Worm (Caenorhabditis elegans) whole organism, dauer: Measurements from ENCODE around the gene T03F7.6.

Experiments used
- unc-62 ChIP-seq: sonication (generic microtip); optimal IDR thresholded peaks from 2 replicates; lab custom pipeline; 2017; ENCODE audit warnings: missing biosample characterization, missing genetic modification reagents, missing genetic modification characterization

The T03F7.6 gene

ce11 chrV:11294393-11294792 is at the start of gene T03F7.6:
Gene T03F7.6 (plus strand): TSS chrV:11294693.
- TF ChIP-seq unc-62 (GFP tag; lab: Kevin White, UChicago), result no peak

- no peak for TF ChIP-seq unc-62 (GFP tag; lab: Kevin White, UChicago)
Observed at ce11 chrV:11245029-11245428, 49.5 kb upstream of the T03F7.6 start.

- no peak for TF ChIP-seq unc-62 (GFP tag; lab: Kevin White, UChicago)
Observed at ce11 chrV:11247846-11248245, 46.6 kb upstream of the T03F7.6 start, which contains the start of gene mam-4. Gene mam-4 (plus strand): TSS chrV:11248146.

ce11 chrV:11250735-11251134 is 43.8 kb upstream of the T03F7.6 start, which contains the start of gene T19B10.12:
Gene T19B10.12 (plus strand): TSS chrV:11251035.
- no peak for TF ChIP-seq unc-62 (GFP tag; lab: Kevin White, UChicago)

ce11 chrV:11251798-11252197 is 42.7 kb upstream of the T03F7.6 start:
- no peak for TF ChIP-seq unc-62 (GFP tag; lab: Kevin White, UChicago)

ce11 chrV:11252429-11252828 is 42.1 kb upstream of the T03F7.6 start, which contains the start of gene srsx-33:
Gene srsx-33 (minus strand): TSS chrV:11252529.
- TF ChIP-seq unc-62 (GFP tag; lab: Kevin White, UChicago), result no peak

- TF ChIP-seq unc-62 (GFP tag; lab: Kevin White, UChicago), result no peak
Observed at ce11 chrV:11254980-11255379, 39.5 kb upstream of the T03F7.6 start, which contains the start of gene srsx-31. Gene srsx-31 (minus strand): TSS chrV:11255080.

ce11 chrV:11258896-11259295 is 35.6 kb upstream of the T03F7.6 start, which contains the start of gene lgc-36:
Gene lgc-36 (minus strand): TSS chrV:11258996.
- TF ChIP-seq unc-62 (GFP tag; lab: Kevin White, UChicago), result no peak

- TF ChIP-seq unc-62 (GFP tag; lab: Kevin White, UChicago), result no peak
Observed at ce11 chrV:11260622-11261021, 33.9 kb upstream of the T03F7.6 start, which contains the start of gene F07B10.7. Gene F07B10.7 (minus strand): TSS chrV:11260722.

ce11 chrV:11263025-11263424 is 31.5 kb upstream of the T03F7.6 start, which contains the start of gene F07B10.4:
Gene F07B10.4 (minus strand): TSS chrV:11263125.
- TF ChIP-seq unc-62 (GFP tag; lab: Kevin White, UChicago), result no peak

ce11 chrV:11265482-11265881 is 29.0 kb upstream of the T03F7.6 start, which contains the start of gene cln-3.1:
Gene cln-3.1 (minus strand): TSS chrV:11265652.
- no peak for TF ChIP-seq unc-62 (GFP tag; lab: Kevin White, UChicago)

- TF ChIP-seq unc-62 (GFP tag; lab: Kevin White, UChicago), result no peak
Observed at ce11 chrV:11266681-11267080, 27.8 kb upstream of the T03F7.6 start, which contains the start of gene str-116. Gene str-116 (plus strand): TSS chrV:11266981.

- no peak for TF ChIP-seq unc-62 (GFP tag; lab: Kevin White, UChicago)
Observed at ce11 chrV:11268791-11269190, 25.7 kb upstream of the T03F7.6 start, which contains the start of gene str-115. Gene str-115 (plus strand): TSS chrV:11269091.

- no peak for TF ChIP-seq unc-62 (GFP tag; lab: Kevin White, UChicago)
Observed at ce11 chrV:11271051-11271450, 23.4 kb upstream of the T03F7.6 start, which contains the start of gene clec-222. Gene clec-222 (plus strand): TSS chrV:11271351.

ce11 chrV:11272848-11273247 is 21.6 kb upstream of the T03F7.6 start, which contains the start of gene clec-223:
Gene clec-223 (plus strand): TSS chrV:11273148.
- TF ChIP-seq unc-62 (GFP tag; lab: Kevin White, UChicago), result no peak

- no peak for TF ChIP-seq unc-62 (GFP tag; lab: Kevin White, UChicago)
Observed at ce11 chrV:11279564-11279963, 14.9 kb upstream of the T03F7.6 start.
